Worm (Caenorhabditis elegans): ENCODE results near the gene C26F1.1.

C26F1.1 gene

ce11 chrV:7826362-7826761, 41.1 kb downstream of the C26F1.1 start:
- TF ChIP-seq dao-5 (tag; optimal IDR thresholded peaks at IDR 0.05): no peak
- TF ChIP-seq him-1 (tag; optimal IDR thresholded peaks at IDR 0.05): no peak
- TF ChIP-seq W03F9.2 (tag; optimal IDR thresholded peaks at IDR 0.05): no peak

- TF ChIP-seq dao-5 (tag; optimal IDR thresholded peaks at IDR 0.05): no peak
- no peak for TF ChIP-seq him-1 (tag; optimal IDR thresholded peaks at IDR 0.05)
- no peak for TF ChIP-seq W03F9.2 (tag; optimal IDR thresholded peaks at IDR 0.05)
These were observed 41.7 kb downstream of the C26F1.1 start, which contains the start of gene mig-6 for ce11 chrV:7826917-7827316. mig-6 (plus strand) TSS chrV:7827217.

- TF ChIP-seq him-1 (tag; optimal IDR thresholded peaks at IDR 0.05) (no peak), W03F9.2 (tag; optimal IDR thresholded peaks at IDR 0.05) (no peak), dao-5 (tag; optimal IDR thresholded peaks at IDR 0.05) (no peak)
These were observed 45.7 kb downstream of the C26F1.1 start for ce11 chrV:7830952-7831351.

ce11 chrV:7836911-7837310, 51.7 kb downstream of the C26F1.1 start, which contains the start of gene txt-5:
txt-5 (minus strand) TSS chrV:7837134.
- TF ChIP-seq W03F9.2 (tag; optimal IDR thresholded peaks at IDR 0.05): no peak
- TF ChIP-seq him-1 (tag; optimal IDR thresholded peaks at IDR 0.05): no peak
- no peak for TF ChIP-seq dao-5 (tag; optimal IDR thresholded peaks at IDR 0.05)
